Worm (Caenorhabditis elegans): ENCODE measurements around the gene hsp-4.

DNA sequence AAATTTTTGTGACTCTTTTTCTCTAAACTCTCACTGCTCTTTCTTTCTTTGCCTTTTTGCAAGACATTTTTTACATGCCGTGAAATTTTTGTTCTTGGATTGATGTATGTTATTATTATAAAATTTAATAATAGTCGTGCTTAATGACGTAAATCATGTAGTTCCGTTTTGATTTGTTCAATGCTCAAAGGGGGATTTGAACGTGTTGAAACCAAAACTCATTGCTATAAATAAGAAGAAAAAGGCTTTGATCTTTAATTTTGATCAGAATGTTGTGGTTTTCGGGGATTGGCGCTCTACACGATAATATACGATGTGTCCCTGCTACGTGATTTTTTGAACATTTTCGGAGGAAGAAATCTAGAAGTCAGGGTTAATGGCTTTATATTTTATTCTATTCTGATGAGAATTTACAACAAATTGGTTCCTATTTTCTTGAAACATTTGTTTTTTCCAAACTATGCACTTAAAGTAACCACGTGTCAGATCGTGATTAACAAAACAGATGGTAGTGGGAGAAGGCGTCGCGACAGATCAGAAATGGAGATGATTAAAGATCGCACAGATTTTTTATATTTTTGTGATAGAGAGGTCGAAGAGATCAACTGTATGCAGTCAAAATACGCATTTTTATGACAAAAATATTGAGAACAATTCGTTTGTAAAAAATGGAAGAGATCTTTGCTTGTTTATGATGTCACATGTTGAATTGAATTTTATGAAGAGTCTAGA, 10.7 kb downstream of the hsp-4 start:
- TF ChIP-seq fkh-10 (GFP tag; optimal IDR thresholded peaks at IDR 0.05) (no peak), ZK546.5 (tag; optimal IDR thresholded peaks at IDR 0.05) (no peak)
